Worm (Caenorhabditis elegans) whole organism, L1 larva: ENCODE measurements around the gene srt-31.

ENCODE experiments used
- C04F5.9 ChIP-seq: sonication (generic microtip); optimal IDR thresholded peaks from 2 replicates; lab custom pipeline; 2016; ENCODE audit warnings: missing genetic modification characterization, missing compliant biosample characterization
- C16A3.4 ChIP-seq: fragments of 150-350 bp; optimal IDR thresholded peaks from 2 replicates; lab custom pipeline; 2014; ENCODE audit warnings: missing biosample characterization, missing genetic modification characterization
- aha-1 ChIP-seq: fragments of 150-350 bp; optimal IDR thresholded peaks from 2 replicates; lab custom pipeline; 2014; ENCODE audit warnings: missing biosample characterization, missing genetic modification characterization
- alr-1 ChIP-seq: fragments of 200-800 bp; sonication (Bioruptor generic); optimal IDR thresholded peaks from 2 replicates; lab custom pipeline; 2018; ENCODE audit warnings: borderline replicate concordance, mild to moderate bottlenecking, missing genetic modification characterization, missing compliant biosample characterization
- aly-2 ChIP-seq: fragments of 150-350 bp; optimal IDR thresholded peaks from 2 replicates; lab custom pipeline; 2014; ENCODE audit warnings: missing biosample characterization, missing genetic modification characterization
- blmp-1 ChIP-seq: fragments of 150-350 bp; optimal IDR thresholded peaks from 2 replicates; lab custom pipeline; 2014; ENCODE audit warnings: missing biosample characterization, missing genetic modification characterization
- ceh-63 ChIP-seq: fragments of 200-800 bp; sonication (Bioruptor generic); optimal IDR thresholded peaks from 2 replicates; lab custom pipeline; 2018; ENCODE audit warnings: mild to moderate bottlenecking, missing genetic modification characterization, missing compliant biosample characterization
- ceh-88 ChIP-seq: fragments of 200-800 bp; sonication (Bioruptor generic); IDR thresholded peaks from 2 replicates; pipeline ENCODE4 v1.3.6; 2022; ENCODE audit warnings: missing genetic modification characterization, missing compliant biosample characterization
- ceh-90 ChIP-seq: sonication (generic microtip); optimal IDR thresholded peaks from 2 replicates; lab custom pipeline; 2016; ENCODE audit warnings: missing genetic modification characterization, missing compliant biosample characterization
- ces-1 ChIP-seq: fragments of 150-350 bp; optimal IDR thresholded peaks from 2 replicates; lab custom pipeline; 2014; ENCODE audit warnings: missing biosample characterization, missing genetic modification reagents, missing genetic modification characterization
- efl-1 ChIP-seq, 4 experiments: fragments of 150-350 bp; optimal IDR thresholded peaks in 3 of 4; peaks in 1 of 4; 1 replicate in 1 of 4; 2 replicates in 3 of 4; lab custom pipeline; 2014; ENCODE audit warnings: missing biosample characterization in 2 of 4, missing genetic modification characterization in 2 of 4, missing genetic modification reagents in 2 of 4
- efl-3 ChIP-seq: fragments of 200-800 bp; sonication (Bioruptor generic); optimal IDR thresholded peaks from 2 replicates; lab custom pipeline; 2018; ENCODE audit warnings: mild to moderate bottlenecking, missing genetic modification characterization, missing compliant biosample characterization
- egl-13 ChIP-seq: sonication (generic microtip); optimal IDR thresholded peaks from 2 replicates; lab custom pipeline; 2016; ENCODE audit warnings: missing genotype, missing genetic modification reagents, missing genetic modification characterization, missing compliant biosample characterization
- elt-2 ChIP-seq: sonication (generic microtip); optimal IDR thresholded peaks from 2 replicates; lab custom pipeline; 2016; ENCODE audit warnings: missing genetic modification characterization, mild to moderate bottlenecking, inconsistent platforms, missing compliant biosample characterization, missing genetic modification reagents
- ets-5 ChIP-seq: fragments of 200-800 bp; sonication (Bioruptor generic); IDR thresholded peaks from 2 replicates; pipeline ENCODE4 v1.3.6; 2022; ENCODE audit warnings: missing genetic modification characterization, missing compliant biosample characterization
- fkh-4 ChIP-seq: sonication (generic microtip); optimal IDR thresholded peaks from 2 replicates; lab custom pipeline; 2016; ENCODE audit warnings: missing compliant biosample characterization, missing genetic modification characterization, borderline replicate concordance
- grh-1 ChIP-seq: fragments of 200-800 bp; sonication (Bioruptor generic); IDR thresholded peaks from 2 replicates; pipeline ENCODE4 v1.3.6; 2022; ENCODE audit warnings: missing genetic modification reagents, missing genetic modification characterization, missing compliant biosample characterization
- hlh-17 ChIP-seq: fragments of 200-800 bp; sonication (Bioruptor generic); optimal IDR thresholded peaks from 2 replicates; lab custom pipeline; 2018; ENCODE audit warnings: missing genetic modification characterization, mild to moderate bottlenecking, missing compliant biosample characterization, moderate library complexity, borderline replicate concordance
- irx-1 ChIP-seq: sonication (generic microtip); optimal IDR thresholded peaks from 2 replicates; lab custom pipeline; 2016; ENCODE audit warnings: missing genetic modification characterization, missing compliant biosample characterization
- isw-1 ChIP-seq: fragments of 200-800 bp; sonication (Bioruptor generic); IDR thresholded peaks from 2 replicates; pipeline ENCODE4 v1.3.6; 2022; ENCODE audit warnings: missing genetic modification characterization, missing compliant biosample characterization
- lin-13 ChIP-seq: fragments of 150-350 bp; optimal IDR thresholded peaks from 2 replicates; lab custom pipeline; 2014; ENCODE audit warnings: missing biosample characterization, missing genetic modification reagents, missing genetic modification characterization
- lin-14 ChIP-seq: fragments of 200-800 bp; sonication (Bioruptor generic); optimal IDR thresholded peaks from 2 replicates; lab custom pipeline; 2018; ENCODE audit warnings: mild to moderate bottlenecking, missing genetic modification characterization, moderate library complexity, missing compliant biosample characterization
- lin-15B ChIP-seq: fragments of 150-350 bp; sonication (generic microtip); optimal IDR thresholded peaks from 3 replicates; lab custom pipeline; 2014; ENCODE audit warnings: missing biosample characterization, missing genetic modification characterization
- lin-35 ChIP-seq, 2 experiments: fragments of 150-350 bp; optimal IDR thresholded peaks; 2 replicates each; lab custom pipeline; 2014; ENCODE audit warnings: missing biosample characterization in 2 of 2, missing genetic modification characterization in 2 of 2, missing genetic modification reagents in 2 of 2
- mef-2 ChIP-seq: fragments of 150-350 bp; optimal IDR thresholded peaks from 2 replicates; lab custom pipeline; 2014; ENCODE audit warnings: missing biosample characterization, missing genetic modification characterization
- nhr-11 ChIP-seq: fragments of 150-350 bp; optimal IDR thresholded peaks from 2 replicates; lab custom pipeline; 2014; ENCODE audit warnings: missing biosample characterization, missing genetic modification characterization
- nhr-12 ChIP-seq: sonication (generic microtip); optimal IDR thresholded peaks from 2 replicates; lab custom pipeline; 2017; ENCODE audit warnings: missing biosample characterization, missing genetic modification characterization
- nhr-19 ChIP-seq: fragments of 200-800 bp; sonication (Bioruptor generic); conservative IDR thresholded peaks from 2 replicates; pipeline ENCODE4 v1.3.6; 2022; ENCODE audit warnings: missing genetic modification characterization, missing compliant biosample characterization
- nhr-20 ChIP-seq: sonication (generic microtip); optimal IDR thresholded peaks from 2 replicates; lab custom pipeline; 2016; ENCODE audit warnings: mild to moderate bottlenecking, missing genetic modification characterization, missing compliant biosample characterization
- nhr-237 ChIP-seq: fragments of 150-350 bp; optimal IDR thresholded peaks from 2 replicates; lab custom pipeline; 2014; ENCODE audit warnings: missing biosample characterization, missing genetic modification characterization
- nhr-28 ChIP-seq: fragments of 150-350 bp; optimal IDR thresholded peaks from 2 replicates; lab custom pipeline; 2014; ENCODE audit warnings: missing biosample characterization, missing genetic modification characterization
- nhr-84 ChIP-seq: sonication (generic microtip); optimal IDR thresholded peaks from 2 replicates; lab custom pipeline; 2017; ENCODE audit warnings: missing biosample characterization, missing genetic modification characterization
- rnt-1 ChIP-seq: sonication (generic microtip); optimal IDR thresholded peaks from 2 replicates; lab custom pipeline; 2016; ENCODE audit warnings: mild to moderate bottlenecking, missing genetic modification characterization, moderate library complexity, missing compliant biosample characterization
- skn-1 ChIP-seq: fragments of 150-350 bp; optimal IDR thresholded peaks from 2 replicates; lab custom pipeline; 2014; ENCODE audit warnings: missing biosample characterization, missing genetic modification characterization
- snu-23 ChIP-seq: sonication (generic microtip); optimal IDR thresholded peaks from 2 replicates; lab custom pipeline; 2016; ENCODE audit warnings: missing genetic modification characterization, missing compliant biosample characterization
- sup-37 ChIP-seq: fragments of 200-800 bp; sonication (Bioruptor generic); optimal IDR thresholded peaks from 2 replicates; lab custom pipeline; 2018; ENCODE audit warnings: mild to moderate bottlenecking, missing genetic modification characterization, missing compliant biosample characterization
- unc-130 ChIP-seq: fragments of 150-350 bp; optimal IDR thresholded peaks from 2 replicates; lab custom pipeline; 2017; ENCODE audit warnings: missing biosample characterization, missing genetic modification characterization, inconsistent platforms
- unc-62 ChIP-seq: fragments of 150-350 bp; optimal IDR thresholded peaks from 2 replicates; lab custom pipeline; 2014; ENCODE audit warnings: missing biosample characterization, missing genetic modification reagents, missing genetic modification characterization
- unc-86 ChIP-seq: sonication (generic microtip); optimal IDR thresholded peaks from 2 replicates; lab custom pipeline; 2016; ENCODE audit warnings: missing genetic modification characterization, missing compliant biosample characterization
- zip-4 ChIP-seq: fragments of 200-800 bp; sonication (Bioruptor generic); optimal IDR thresholded peaks from 2 replicates; lab custom pipeline; 2018; ENCODE audit warnings: mild to moderate bottlenecking, missing genetic modification characterization, moderate library complexity, missing compliant biosample characterization

srt-31 gene

ce11 chrV:472589-472988 is at the start of gene srt-31:
TSS of gene srt-31 (plus strand) at chrV:472889.
- no peak for TF ChIP-seq sup-37 (GFP tag; lab: Kevin White, UChicago)
- no peak for TF ChIP-seq ceh-63
- no peak for TF ChIP-seq C04F5.9
- no peak for TF ChIP-seq nhr-84 (tag; lab: Kevin White, UChicago)
- TF ChIP-seq zip-4 (GFP tag; lab: Kevin White, UChicago): no peak
- no peak for TF ChIP-seq grh-1 (GFP tag; lab: Robert Waterston, UW)
- no peak for TF ChIP-seq nhr-12 (tag; lab: Kevin White, UChicago)
- TF ChIP-seq nhr-11 (tag; lab: Kevin White, UChicago): no peak
- no peak for TF ChIP-seq irx-1 (tag; lab: Kevin White, UChicago)
- TF ChIP-seq ceh-88 (GFP tag; lab: Robert Waterston, UW): no peak
- TF ChIP-seq efl-3: no peak
- no peak for TF ChIP-seq isw-1
- no peak for TF ChIP-seq nhr-28 (tag; lab: Kevin White, UChicago)
- TF ChIP-seq skn-1 (tag; lab: Kevin White, UChicago): no peak
- no peak for TF ChIP-seq hlh-17 (GFP tag; lab: Kevin White, UChicago)
- TF ChIP-seq alr-1: no peak
- no peak for TF ChIP-seq unc-130 (tag; lab: Kevin White, UChicago)
- TF ChIP-seq ces-1 (GFP tag; lab: Kevin White, UChicago): no peak
- TF ChIP-seq ets-5: no peak

ce11 chrV:424140-424539 is 48.5 kb upstream of the srt-31 start, which contains the start of gene B0554.5:
TSS of gene B0554.5 (plus strand) at chrV:424440.
- TF ChIP-seq nhr-20 (tag; lab: Kevin White, UChicago) (no peak), lin-35 (GFP tag; optimal IDR thresholded peaks at IDR 0.05; lab: Kevin White, UChicago) (no peak), mef-2 (tag; lab: Kevin White, UChicago) (no peak), egl-13 (no peak), rnt-1 (no peak), ets-5 (no peak), aly-2 (tag; lab: Kevin White, UChicago) (no peak), fkh-4 (tag; lab: Kevin White, UChicago) (no peak), lin-14 (GFP tag; lab: Kevin White, UChicago) (no peak), lin-15B (tag; lab: Kevin White, UChicago) (no peak), aha-1 (tag; lab: Kevin White, UChicago) (no peak), nhr-19 (GFP tag; lab: Robert Waterston, UW) (no peak), ceh-90 (tag; lab: Kevin White, UChicago) (no peak), blmp-1 (tag; lab: Kevin White, UChicago) (no peak), elt-2 (tag; lab: Kevin White, UChicago) (no peak), nhr-237 (tag; lab: Kevin White, UChicago) (no peak), lin-13 (no peak)

- TF ChIP-seq unc-86 (tag; lab: Kevin White, UChicago) (no peak), efl-1 (optimal IDR thresholded peaks at IDR 0.05; lab: Kevin White, UChicago) (no peak), efl-1 (GFP tag; optimal IDR thresholded peaks at IDR 0.05 in 1 of 2; lab: Kevin White, UChicago) (no peak), ets-5 (no peak), snu-23 (GFP tag; lab: Kevin White, UChicago) (no peak), irx-1 (tag; lab: Kevin White, UChicago) (no peak), aly-2 (tag; lab: Kevin White, UChicago) (no peak), unc-62 (no peak), C16A3.4 (no peak)
Measured at ce11 chrV:428844-429243, 43.8 kb upstream of the srt-31 start, which contains the start of gene B0554.4. TSS of gene B0554.4 (plus strand) at chrV:429144.
